Worm (Caenorhabditis elegans) whole organism, L3 larva: Measurements from ENCODE around the gene npp-21.
A peak's percentile ranks its signal among the peaks of the same experiment; 100 is the strongest.

ENCODE experiments used
- R02D3.7 ChIP-seq: fragments of 150-350 bp; optimal IDR thresholded peaks from 2 replicates; lab custom pipeline; 2014; ENCODE audit warnings: missing biosample characterization, missing genetic modification characterization
- ZK546.5 ChIP-seq: sonication (generic microtip); optimal IDR thresholded peaks from 2 replicates; lab custom pipeline; 2017; ENCODE audit warnings: missing biosample characterization, missing genetic modification characterization
- aly-2 ChIP-seq: fragments of 150-350 bp; optimal IDR thresholded peaks from 2 replicates; lab custom pipeline; 2014; ENCODE audit warnings: missing biosample characterization, missing genetic modification characterization
- ceh-16 ChIP-seq: sonication (generic microtip); optimal IDR thresholded peaks from 2 replicates; lab custom pipeline; 2017; ENCODE audit warnings: missing biosample characterization, missing genetic modification characterization
- ceh-28 ChIP-seq: fragments of 150-350 bp; optimal IDR thresholded peaks from 2 replicates; lab custom pipeline; 2014; ENCODE audit warnings: missing biosample characterization, missing genetic modification reagents, missing genetic modification characterization
- ceh-9 ChIP-seq: sonication (generic microtip); optimal IDR thresholded peaks from 2 replicates; lab custom pipeline; 2018; ENCODE audit warnings: missing biosample characterization, missing genetic modification characterization
- daf-12 ChIP-seq: fragments of 150-350 bp; optimal IDR thresholded peaks from 2 replicates; lab custom pipeline; 2014; ENCODE audit warnings: missing biosample characterization, missing genetic modification reagents, missing genetic modification characterization
- egl-5 ChIP-seq: fragments of 150-350 bp; optimal IDR thresholded peaks from 2 replicates; lab custom pipeline; 2017; ENCODE audit warnings: missing biosample characterization, missing genetic modification reagents, missing genetic modification characterization, inconsistent platforms
- elt-1 ChIP-seq: fragments of 150-350 bp; optimal IDR thresholded peaks from 2 replicates; lab custom pipeline; 2014; ENCODE audit warnings: missing biosample characterization, missing genetic modification characterization
- elt-2 ChIP-seq: sonication (generic microtip); optimal IDR thresholded peaks from 2 replicates; lab custom pipeline; 2016; ENCODE audit warnings: missing genetic modification reagents, mild to moderate bottlenecking, missing genetic modification characterization, missing compliant biosample characterization
- elt-3 ChIP-seq, 3 experiments: fragments of 150-350 bp in 1 of 3; sonication (generic microtip) in 2 of 3; optimal IDR thresholded peaks; 2 replicates in 2 of 3; 4 replicates in 1 of 3; lab custom pipeline; 2014 to 2017; ENCODE audit warnings: missing biosample characterization in 3 of 3, missing genetic modification characterization in 3 of 3
- eor-1 ChIP-seq, 2 experiments: fragments of 150-350 bp; optimal IDR thresholded peaks; 2 replicates each; lab custom pipeline; 2014 to 2018; ENCODE audit warnings: missing biosample characterization in 2 of 2, missing genetic modification characterization in 2 of 2
- fkh-10 ChIP-seq: sonication (generic microtip); optimal IDR thresholded peaks from 2 replicates; lab custom pipeline; 2017; ENCODE audit warnings: missing biosample characterization, missing genetic modification reagents, missing genetic modification characterization
- fkh-2 ChIP-seq: fragments of 150-350 bp; optimal IDR thresholded peaks from 2 replicates; lab custom pipeline; 2014; ENCODE audit warnings: missing biosample characterization, missing genetic modification reagents, missing genetic modification characterization
- fos-1 ChIP-seq: fragments of 150-350 bp; optimal IDR thresholded peaks from 2 replicates; lab custom pipeline; 2014; ENCODE audit warnings: missing biosample characterization, missing genetic modification characterization
- hmg-11 ChIP-seq: sonication (generic microtip); optimal IDR thresholded peaks from 2 replicates; lab custom pipeline; 2016; ENCODE audit warnings: missing genetic modification characterization, missing compliant biosample characterization
- jun-1 ChIP-seq: fragments of 150-350 bp; optimal IDR thresholded peaks from 2 replicates; lab custom pipeline; 2014; ENCODE audit warnings: missing biosample characterization, missing genetic modification reagents, missing genetic modification characterization
- lin-15B ChIP-seq: fragments of 150-350 bp; optimal IDR thresholded peaks from 2 replicates; lab custom pipeline; 2014; ENCODE audit warnings: missing biosample characterization, missing genetic modification characterization
- lsy-12 ChIP-seq: sonication (generic microtip); optimal IDR thresholded peaks from 2 replicates; lab custom pipeline; 2016; ENCODE audit warnings: mild to moderate bottlenecking, missing genetic modification characterization, missing compliant biosample characterization
- mdl-1 ChIP-seq: fragments of 150-350 bp; optimal IDR thresholded peaks from 2 replicates; lab custom pipeline; 2014; ENCODE audit warnings: missing biosample characterization, missing genetic modification characterization
- mml-1 ChIP-seq: fragments of 150-350 bp; sonication (generic microtip); optimal IDR thresholded peaks from 3 replicates; lab custom pipeline; 2014; ENCODE audit warnings: missing biosample characterization, missing genetic modification characterization
- nfya-1 ChIP-seq: sonication (generic microtip); optimal IDR thresholded peaks from 2 replicates; lab custom pipeline; 2017; ENCODE audit warnings: missing genetic modification characterization, mild to moderate bottlenecking, missing compliant biosample characterization, antibody characterized with exemption, moderate library complexity; ENCODE audit not compliant: insufficient read depth
- nhr-11 ChIP-seq: fragments of 150-350 bp; optimal IDR thresholded peaks from 2 replicates; lab custom pipeline; 2014; ENCODE audit warnings: missing biosample characterization, missing genetic modification characterization
- nhr-12 ChIP-seq: fragments of 150-350 bp; optimal IDR thresholded peaks from 2 replicates; lab custom pipeline; 2014; ENCODE audit warnings: missing biosample characterization, missing genetic modification characterization
- nhr-23 ChIP-seq: fragments of 150-350 bp; optimal IDR thresholded peaks from 2 replicates; lab custom pipeline; 2014; ENCODE audit warnings: missing biosample characterization, missing genetic modification reagents, missing genetic modification characterization
- nhr-237 ChIP-seq: fragments of 150-350 bp; optimal IDR thresholded peaks from 2 replicates; lab custom pipeline; 2014; ENCODE audit warnings: missing biosample characterization, missing genetic modification characterization
- nhr-25 ChIP-seq: sonication (generic microtip); optimal IDR thresholded peaks from 2 replicates; lab custom pipeline; 2017; ENCODE audit warnings: missing biosample characterization, missing genetic modification characterization
- nhr-28 ChIP-seq: fragments of 150-350 bp; optimal IDR thresholded peaks from 2 replicates; lab custom pipeline; 2014; ENCODE audit warnings: missing biosample characterization, missing genetic modification characterization
- nhr-43 ChIP-seq: sonication (generic microtip); optimal IDR thresholded peaks from 2 replicates; lab custom pipeline; 2016; ENCODE audit warnings: mild to moderate bottlenecking, missing genetic modification characterization, missing compliant biosample characterization; ENCODE audit not compliant: poor library complexity, severe bottlenecking
- nhr-67 ChIP-seq: fragments of 150-350 bp; optimal IDR thresholded peaks from 2 replicates; lab custom pipeline; 2014; ENCODE audit warnings: missing biosample characterization, missing genetic modification characterization
- nhr-76 ChIP-seq: fragments of 150-350 bp; sonication (generic microtip); optimal IDR thresholded peaks from 5 replicates; lab custom pipeline; 2014; ENCODE audit warnings: missing biosample characterization, missing genetic modification characterization
- pha-4 ChIP-seq: fragments of 150-350 bp; optimal IDR thresholded peaks from 2 replicates; lab custom pipeline; 2014; ENCODE audit warnings: missing biosample characterization, missing genetic modification reagents, missing genetic modification characterization
- pqm-1 ChIP-seq: fragments of 150-350 bp; optimal IDR thresholded peaks from 2 replicates; lab custom pipeline; 2017; ENCODE audit warnings: missing biosample characterization, missing genetic modification characterization, inconsistent platforms
- sea-2 ChIP-seq: fragments of 150-350 bp; sonication (generic microtip); optimal IDR thresholded peaks from 4 replicates; lab custom pipeline; 2014; ENCODE audit warnings: missing biosample characterization, missing genetic modification reagents, missing genetic modification characterization
- skn-1 ChIP-seq: fragments of 150-350 bp; optimal IDR thresholded peaks from 2 replicates; lab custom pipeline; 2014; ENCODE audit warnings: missing biosample characterization, missing genetic modification characterization
- tbx-2 ChIP-seq: sonication (generic microtip); optimal IDR thresholded peaks from 2 replicates; lab custom pipeline; 2016; ENCODE audit warnings: mild to moderate bottlenecking, missing genetic modification characterization, missing compliant biosample characterization
- unc-39 ChIP-seq: sonication (generic microtip); optimal IDR thresholded peaks from 4 replicates; lab custom pipeline; 2017; ENCODE audit warnings: missing biosample characterization, missing genetic modification characterization
- unc-62 ChIP-seq: fragments of 150-350 bp; sonication (generic microtip); optimal IDR thresholded peaks from 4 replicates; lab custom pipeline; 2014; ENCODE audit warnings: missing biosample characterization, missing genetic modification reagents, missing genetic modification characterization
- zag-1 ChIP-seq: fragments of 150-350 bp; optimal IDR thresholded peaks from 2 replicates; lab custom pipeline; 2014; ENCODE audit warnings: missing biosample characterization, missing genetic modification characterization
- ztf-11 ChIP-seq: fragments of 150-350 bp; optimal IDR thresholded peaks from 2 replicates; lab custom pipeline; 2014; ENCODE audit warnings: missing biosample characterization, missing genetic modification characterization
- ztf-4 ChIP-seq: fragments of 150-350 bp; optimal IDR thresholded peaks from 2 replicates; lab custom pipeline; 2014; ENCODE audit warnings: missing biosample characterization, missing genetic modification characterization

npp-21 gene

DNA sequence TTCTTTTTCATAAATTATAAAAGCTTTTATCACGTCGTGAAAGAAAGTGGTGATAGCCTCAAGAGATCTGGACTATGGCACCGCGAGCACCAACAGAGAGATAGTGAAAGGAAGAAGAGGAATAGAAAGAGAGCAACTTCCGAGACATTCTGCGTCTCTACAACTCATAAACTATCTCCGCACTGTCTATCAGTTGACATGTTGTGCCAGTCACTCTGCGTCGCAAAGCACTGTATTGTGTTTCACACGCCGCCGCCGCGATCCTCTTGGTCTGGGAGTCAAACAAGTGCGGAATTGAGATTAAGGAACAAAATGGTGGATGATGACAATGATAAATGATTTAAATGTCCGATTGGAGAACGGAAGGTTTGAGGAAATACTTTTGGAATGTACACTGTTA lies 24.0 kb downstream of the npp-21 start:
- TF ChIP-seq elt-2 (tag; lab: Kevin White, UChicago) (peak; percentile 76), nfya-1 (tag; lab: Kevin White, UChicago) (peak; percentile 7), zag-1 (no peak), pqm-1 (tag; lab: Kevin White, UChicago) (peak; percentile 38), jun-1 (peak; percentile 43), pha-4 (tag; lab: Kevin White, UChicago) (peak; percentile 70), nhr-237 (tag; lab: Kevin White, UChicago) (no peak)

DNA sequence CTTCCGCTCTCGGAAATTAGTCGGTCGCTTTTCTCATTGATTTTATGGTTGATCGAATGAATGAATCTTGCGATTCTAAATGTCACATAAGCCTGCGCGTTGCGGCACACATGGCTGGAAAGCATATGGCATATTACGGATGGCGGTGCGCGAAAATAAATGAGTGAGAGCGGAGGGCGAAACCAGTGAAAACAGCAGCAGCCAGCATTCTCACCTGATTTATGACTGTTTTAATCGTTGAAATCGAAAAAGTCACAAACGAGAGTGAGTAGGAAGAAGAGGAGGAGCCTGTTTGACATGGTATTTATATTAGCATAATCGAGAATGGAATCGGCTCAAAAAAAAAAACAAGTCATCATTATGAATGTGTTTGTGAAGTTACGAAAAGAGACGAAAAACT lies 24.8 kb downstream of the npp-21 start:
- TF ChIP-seq nfya-1 (tag; lab: Kevin White, UChicago) (no peak), nhr-12 (tag; lab: Kevin White, UChicago) (no peak), elt-2 (tag; lab: Kevin White, UChicago) (no peak), elt-1 (no peak), aly-2 (tag; lab: Kevin White, UChicago) (no peak), eor-1 (tag; optimal IDR thresholded peaks at IDR 0.05; lab: Kevin White, UChicago) (no peak), R02D3.7 (tag; lab: Kevin White, UChicago) (no peak), tbx-2 (tag; lab: Kevin White, UChicago) (no peak), nhr-43 (tag; lab: Kevin White, UChicago) (no peak), skn-1 (tag; lab: Kevin White, UChicago) (no peak), ceh-16 (tag; lab: Kevin White, UChicago) (no peak), mdl-1 (tag; lab: Kevin White, UChicago) (no peak), mml-1 (tag; lab: Kevin White, UChicago) (no peak), egl-5 (no peak), fos-1 (tag; lab: Kevin White, UChicago) (no peak), elt-3 (tag; optimal IDR thresholded peaks at IDR 0.05; lab: Kevin White, UChicago) (no peak), ceh-28 (tag; lab: Kevin White, UChicago) (no peak)
- TF ChIP-seq, all 47 proteins: peak for 0

DNA sequence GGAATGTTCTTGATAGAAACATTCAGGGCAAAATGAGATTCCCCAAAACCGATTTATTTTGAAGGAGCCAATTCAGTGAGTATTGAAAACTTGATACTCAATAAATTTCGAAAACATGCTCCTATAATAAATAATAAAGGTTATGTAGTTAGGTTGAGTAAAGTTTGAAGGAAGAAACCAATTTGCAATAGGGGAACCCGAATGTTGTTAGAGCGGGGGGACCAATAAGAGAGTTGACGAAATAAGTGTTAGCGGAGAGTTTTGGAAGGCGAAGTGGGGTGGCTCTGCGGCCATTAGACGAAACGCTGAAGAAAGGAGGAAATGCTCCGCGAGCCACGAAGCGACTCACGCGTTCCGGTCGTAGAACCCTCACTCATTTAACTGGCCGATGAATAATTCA lies 25.5 kb downstream of the npp-21 start:
- peak; percentile 33 for TF ChIP-seq nfya-1 (tag; lab: Kevin White, UChicago)
- no peak for TF ChIP-seq ceh-16 (tag; lab: Kevin White, UChicago)

DNA sequence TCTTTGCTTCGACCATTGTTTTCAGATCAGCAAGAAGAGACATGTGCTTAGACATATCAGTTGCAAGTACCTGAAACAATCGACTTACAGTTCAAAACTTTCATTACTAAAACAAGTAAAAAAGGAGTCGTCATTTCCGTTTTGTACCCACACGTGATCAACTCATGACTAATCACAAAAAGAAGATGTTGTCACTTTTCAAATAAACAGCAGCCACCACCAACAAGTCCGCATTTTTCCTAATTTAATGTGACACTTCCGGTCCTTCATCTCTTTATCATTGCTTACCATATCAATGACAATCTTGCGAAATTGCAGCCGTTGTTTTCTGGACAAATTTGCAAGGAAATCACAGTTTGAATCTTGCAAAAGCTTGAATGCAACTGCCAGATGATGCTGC lies 29.2 kb downstream of the npp-21 start:
- TF ChIP-seq nhr-25 (tag; lab: Kevin White, UChicago) (peak; percentile 20), nhr-237 (tag; lab: Kevin White, UChicago) (no peak), ceh-28 (tag; lab: Kevin White, UChicago) (no peak), nhr-28 (tag; lab: Kevin White, UChicago) (no peak), nhr-43 (tag; lab: Kevin White, UChicago) (peak; percentile 5), sea-2 (no peak), nhr-23 (tag; lab: Kevin White, UChicago) (no peak)

DNA sequence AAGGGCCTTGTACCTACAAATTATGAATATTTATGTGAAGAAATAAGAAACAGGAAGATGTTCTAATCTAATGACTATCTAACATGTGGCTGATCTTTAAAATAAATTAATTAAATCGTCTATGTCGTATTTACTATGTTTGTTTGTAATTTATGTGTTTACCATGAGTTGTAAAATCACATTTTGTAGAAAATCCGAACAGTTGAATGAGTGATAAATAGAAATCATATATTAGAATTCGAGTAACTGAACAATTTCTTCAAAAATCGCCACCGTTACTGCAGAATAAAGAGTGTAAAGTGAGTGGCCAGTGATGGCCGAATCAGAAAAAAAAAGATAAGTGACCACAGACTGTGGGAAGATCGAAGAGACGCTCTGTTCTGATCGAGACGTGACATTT lies 30.6 kb downstream of the npp-21 start:
- TF ChIP-seq nhr-25 (tag; lab: Kevin White, UChicago) (no peak), ztf-4 (tag; lab: Kevin White, UChicago) (no peak), hmg-11 (tag; lab: Kevin White, UChicago) (no peak), nfya-1 (tag; lab: Kevin White, UChicago) (no peak)

DNA sequence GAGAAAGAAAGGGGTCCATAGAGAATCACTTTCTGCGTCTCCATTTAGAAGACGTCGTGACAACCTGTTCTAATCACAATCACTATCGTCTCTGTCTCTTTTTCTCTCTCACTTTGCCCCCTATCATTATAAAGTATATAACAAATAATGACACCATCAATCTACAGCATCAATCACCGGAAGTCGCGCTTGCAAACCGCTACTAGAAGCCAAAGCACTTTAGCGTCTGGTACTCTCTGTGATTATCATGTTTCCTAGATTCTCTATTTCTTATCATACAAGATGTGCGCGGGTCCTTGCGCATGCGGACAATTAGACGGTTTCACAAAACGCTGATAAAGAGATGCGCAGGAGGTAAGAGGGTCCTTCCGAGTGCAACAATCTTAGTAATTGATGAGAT lies 31.7 kb downstream of the npp-21 start:
- no peak for TF ChIP-seq nhr-28 (tag; lab: Kevin White, UChicago)
- no peak for TF ChIP-seq pqm-1 (tag; lab: Kevin White, UChicago)
- TF ChIP-seq mml-1 (tag; lab: Kevin White, UChicago): no peak
- TF ChIP-seq skn-1 (tag; lab: Kevin White, UChicago): no peak
- TF ChIP-seq fkh-2 (tag; lab: Kevin White, UChicago): no peak
- no peak for TF ChIP-seq ZK546.5
- TF ChIP-seq unc-62: peak; percentile 52
- no peak for TF ChIP-seq fos-1 (tag; lab: Kevin White, UChicago)
- TF ChIP-seq fkh-10 (GFP tag; lab: Kevin White, UChicago): no peak
- no peak for TF ChIP-seq nfya-1 (tag; lab: Kevin White, UChicago)
- no peak for TF ChIP-seq nhr-76 (tag; lab: Kevin White, UChicago)
- no peak for TF ChIP-seq ceh-9 (tag; lab: Kevin White, UChicago)
- no peak for TF ChIP-seq hmg-11 (tag; lab: Kevin White, UChicago)
- no peak for TF ChIP-seq tbx-2 (tag; lab: Kevin White, UChicago)
- no peak for TF ChIP-seq ztf-11 (tag; lab: Kevin White, UChicago)
- no peak for TF ChIP-seq nhr-237 (tag; lab: Kevin White, UChicago)
- no peak for TF ChIP-seq unc-39 (tag; lab: Kevin White, UChicago)
- TF ChIP-seq lsy-12: no peak
- TF ChIP-seq R02D3.7 (tag; lab: Kevin White, UChicago): peak; percentile 11
- no peak for TF ChIP-seq pha-4 (tag; lab: Kevin White, UChicago)
- TF ChIP-seq daf-12 (tag; lab: Kevin White, UChicago): no peak
- peak; percentile 3 for TF ChIP-seq lin-15B
- no peak for TF ChIP-seq nhr-67 (tag; lab: Kevin White, UChicago)
- TF ChIP-seq nhr-11 (tag; lab: Kevin White, UChicago): no peak
- no peak for TF ChIP-seq aly-2 (tag; lab: Kevin White, UChicago)
